Worm (Caenorhabditis elegans) whole organism, mixed stage, embryonic: Measurements from ENCODE around the gene aff-1.

ENCODE experiments used
- ceh-39 ChIP-seq: fragments of 150-350 bp; optimal IDR thresholded peaks from 2 replicates; lab custom pipeline; 2014; ENCODE audit warnings: missing biosample characterization, missing genetic modification characterization
- ceh-83 ChIP-seq: fragments of 200-800 bp; sonication (Bioruptor generic); optimal IDR thresholded peaks from 2 replicates; lab custom pipeline; 2018; ENCODE audit warnings: mild to moderate bottlenecking, missing genetic modification characterization, missing compliant biosample characterization
- ces-1 ChIP-seq: fragments of 150-350 bp; optimal IDR thresholded peaks from 2 replicates; lab custom pipeline; 2014; ENCODE audit warnings: missing biosample characterization, missing genetic modification reagents, missing genetic modification characterization
- cnd-1 ChIP-seq: fragments of 200-800 bp; sonication (Bioruptor generic); optimal IDR thresholded peaks from 2 replicates; lab custom pipeline; 2018; ENCODE audit warnings: mild to moderate bottlenecking, missing genetic modification characterization, missing compliant biosample characterization
- elt-1 ChIP-seq: sonication (generic microtip); optimal IDR thresholded peaks from 2 replicates; lab custom pipeline; 2017; ENCODE audit warnings: missing genetic modification characterization, mild to moderate bottlenecking, missing compliant biosample characterization, antibody characterized with exemption, moderate library complexity, borderline replicate concordance; ENCODE audit not compliant: insufficient read depth
- hlh-1 ChIP-seq: fragments of 150-350 bp; optimal IDR thresholded peaks from 2 replicates; lab custom pipeline; 2014; ENCODE audit warnings: missing biosample characterization, missing genetic modification reagents, missing genetic modification characterization
- lsy-2 ChIP-seq: fragments of 150-350 bp; optimal IDR thresholded peaks from 2 replicates; lab custom pipeline; 2014; ENCODE audit warnings: missing biosample characterization, missing genetic modification characterization
- mep-1 ChIP-seq: fragments of 150-350 bp; optimal IDR thresholded peaks from 2 replicates; lab custom pipeline; 2017; ENCODE audit warnings: missing biosample characterization, missing genetic modification reagents, missing genetic modification characterization, inconsistent platforms
- nhr-12 ChIP-seq: fragments of 150-350 bp; optimal IDR thresholded peaks from 2 replicates; lab custom pipeline; 2014; ENCODE audit warnings: missing biosample characterization, missing genetic modification characterization
- nhr-28 ChIP-seq: fragments of 150-350 bp; optimal IDR thresholded peaks from 2 replicates; lab custom pipeline; 2014; ENCODE audit warnings: missing biosample characterization, missing genetic modification characterization
- snpc-4 ChIP-seq: fragments of 150-350 bp; optimal IDR thresholded peaks from 2 replicates; lab custom pipeline; 2014; ENCODE audit warnings: missing biosample characterization, missing genetic modification characterization
- unc-62 ChIP-seq: fragments of 150-350 bp; optimal IDR thresholded peaks from 2 replicates; lab custom pipeline; 2014; ENCODE audit warnings: missing biosample characterization, missing genetic modification reagents, missing genetic modification characterization
- ztf-11 ChIP-seq: fragments of 150-350 bp; optimal IDR thresholded peaks from 2 replicates; lab custom pipeline; 2014; ENCODE audit warnings: missing biosample characterization, missing genetic modification characterization

- no peak for TF ChIP-seq nhr-28 (tag; lab: Kevin White, UChicago)
- no peak for TF ChIP-seq snpc-4 (tag; lab: Kevin White, UChicago)
- no peak for TF ChIP-seq mep-1 (tag; lab: Kevin White, UChicago)
- TF ChIP-seq nhr-12 (tag; lab: Kevin White, UChicago): no peak
- no peak for TF ChIP-seq ces-1 (GFP tag; lab: Kevin White, UChicago)
- no peak for TF ChIP-seq lsy-2
- no peak for TF ChIP-seq unc-62 (GFP tag; lab: Kevin White, UChicago)
- TF ChIP-seq ceh-83 (GFP tag; lab: Kevin White, UChicago): no peak
- no peak for TF ChIP-seq hlh-1 (tag; lab: Kevin White, UChicago)
- no peak for TF ChIP-seq cnd-1 (tag; lab: Kevin White, UChicago)
- no peak for TF ChIP-seq ztf-11 (tag; lab: Kevin White, UChicago)
- TF ChIP-seq elt-1: no peak
- TF ChIP-seq ceh-39: no peak
These were observed 37.2 kb upstream of the aff-1 start for ce11 chrII:6900708-6901107.
